Fruit fly (Drosophila melanogaster): ENCODE data around the gene GatA.
A peak's percentile ranks its signal among the peaks of the same experiment; 100 is the strongest.

The GatA gene

DNA sequence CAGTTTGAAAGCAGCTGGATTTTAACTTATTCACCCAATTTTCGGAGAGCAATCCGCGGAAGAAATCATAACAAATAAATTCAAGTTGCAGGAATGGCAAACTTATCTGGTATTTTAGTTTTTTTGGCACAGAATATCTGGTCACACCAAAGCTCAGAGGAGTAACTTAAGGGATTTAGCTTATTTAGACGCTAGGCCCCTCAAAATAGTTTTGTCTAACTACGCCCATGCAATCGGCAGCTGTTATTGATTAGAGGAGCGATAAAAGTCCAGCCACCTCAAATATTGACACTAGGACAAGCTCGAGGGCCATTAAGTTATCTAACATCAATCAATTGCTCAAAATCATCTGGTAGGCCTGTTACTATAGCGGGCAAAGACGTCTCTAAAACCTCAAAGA, at the start of gene GatA, which contains the start of gene P5cr (continued):
- peak; percentile 92 for TF ChIP-seq HLH54F (GFP tag; optimal IDR thresholded peaks at IDR 0.05)
- peak; percentile 80 for TF ChIP-seq CG7839 (tag; optimal IDR thresholded peaks at IDR 0.05)
- peak; percentile 72 for TF ChIP-seq CG1602 (GFP tag; optimal IDR thresholded peaks at IDR 0.05)
- peak; percentile 71 for TF ChIP-seq CG7372 (GFP tag; IDR thresholded peaks at IDR 0.05)
- TF ChIP-seq croc (GFP tag; conservative IDR thresholded peaks at IDR 0.05) = no peak
- TF ChIP-seq mirr (GFP tag; optimal IDR thresholded peaks at IDR 0.05) = peak; percentile 87
- peak; percentile 71 for TF ChIP-seq HHEX (GFP tag; optimal IDR thresholded peaks at IDR 0.05)
- TF ChIP-seq CG1603 (tag; optimal IDR thresholded peaks at IDR 0.05) = peak; percentile 79
- peak; percentile 46; the same call in 1 of the 2 replicates for TF ChIP-seq Nf-YA (GFP tag; IDR thresholded peaks at IDR 0.05)
- TF ChIP-seq kah (GFP tag; optimal IDR thresholded peaks at IDR 0.05) = no peak
- peak; percentile 76 for TF ChIP-seq CG17359 (tag; optimal IDR thresholded peaks at IDR 0.05)
- peak; percentile 84 for TF ChIP-seq CG2889 (GFP tag; IDR thresholded peaks at IDR 0.05)
- no peak for TF ChIP-seq dan (GFP tag; IDR thresholded peaks at IDR 0.05)
- no peak for TF ChIP-seq ac (GFP tag; optimal IDR thresholded peaks at IDR 0.05)
- TF ChIP-seq CG8281 (tag; optimal IDR thresholded peaks at IDR 0.05) = peak; percentile 61
- TF ChIP-seq CG15011 (GFP tag; optimal IDR thresholded peaks at IDR 0.05) = no peak
- peak; percentile 3 for TF ChIP-seq CG12104 (GFP tag; optimal IDR thresholded peaks at IDR 0.05)
- TF ChIP-seq CG4730 (GFP tag; IDR thresholded peaks at IDR 0.05) = peak; percentile 61
- TF ChIP-seq Dref (GFP tag; IDR thresholded peaks at IDR 0.05) = peak; percentile 47
- TF ChIP-seq MBD-R2 (GFP tag; IDR thresholded peaks at IDR 0.05) = peak; percentile 92
- TF ChIP-seq Blimp-1 (GFP tag; optimal IDR thresholded peaks at IDR 0.05) = no peak
- TF ChIP-seq ATbp (GFP tag; optimal IDR thresholded peaks at IDR 0.05) = peak; percentile 58
- TF ChIP-seq Doc2 (GFP tag; IDR thresholded peaks at IDR 0.05) = no peak
- peak; percentile 86 for TF ChIP-seq CG10366 (GFP tag; IDR thresholded peaks at IDR 0.05)
- TF ChIP-seq D19A (tag; optimal IDR thresholded peaks at IDR 0.05) = no peak
- no peak for TF ChIP-seq CG14965 (GFP tag; optimal IDR thresholded peaks at IDR 0.05; ENCODE audit: borderline replicate concordance)
- TF ChIP-seq Side (GFP tag; optimal IDR thresholded peaks at IDR 0.05) = peak; percentile 79
- TF ChIP-seq CG4820 (GFP tag; optimal IDR thresholded peaks at IDR 0.05) = peak; percentile 47
- peak; percentile 83 for TF ChIP-seq CG13296 (GFP tag; optimal IDR thresholded peaks at IDR 0.05)
- no peak for TF ChIP-seq hb (GFP tag; IDR thresholded peaks at IDR 0.05; ENCODE audit: partially characterized antibody)
- TF ChIP-seq crp (GFP tag; optimal IDR thresholded peaks at IDR 0.05) = peak in 1 of 2 experiments; percentile 78
- no peak for TF ChIP-seq CG10565 (GFP tag; optimal IDR thresholded peaks at IDR 0.05)
- TF ChIP-seq tna (GFP tag; IDR thresholded peaks at IDR 0.05; ENCODE audit: partially characterized antibody) = no peak
- no peak for TF ChIP-seq CG5180 (GFP tag; optimal IDR thresholded peaks at IDR 0.05)
- peak; percentile 69 for TF ChIP-seq E2f1 (GFP tag; IDR thresholded peaks at IDR 0.05)
- peak; percentile 53; the same call in 1 of the 2 replicates for TF ChIP-seq CG1024 (GFP tag; IDR thresholded peaks at IDR 0.05)
- peak; percentile 28; the same call in 1 of the 2 replicates for TF ChIP-seq esg (GFP tag; conservative IDR thresholded peaks at IDR 0.05)
- no peak for TF ChIP-seq prd (optimal IDR thresholded peaks at IDR 0.05)
- peak; percentile 84 for TF ChIP-seq prd (GFP tag; IDR thresholded peaks at IDR 0.05)
- TF ChIP-seq H2.0 (GFP tag; IDR thresholded peaks at IDR 0.05) = peak; percentile 81
- TF ChIP-seq CG10959 (GFP tag; IDR thresholded peaks at IDR 0.05) = no peak
- peak; percentile 75 for TF ChIP-seq CG12744 (GFP tag; optimal IDR thresholded peaks at IDR 0.05)
- TF ChIP-seq CG11723 (GFP tag; optimal IDR thresholded peaks at IDR 0.05) = peak; percentile 57
- peak; percentile 90 for TF ChIP-seq CG12659 (GFP tag; optimal IDR thresholded peaks at IDR 0.05)
- TF ChIP-seq wek (GFP tag; optimal IDR thresholded peaks at IDR 0.05) = peak; percentile 72
- peak; percentile 74 for TF ChIP-seq pzg (GFP tag; optimal IDR thresholded peaks at IDR 0.05)
- TF ChIP-seq gsb-n (tag; optimal IDR thresholded peaks at IDR 0.05) = no peak
- no peak for TF ChIP-seq usp (GFP tag; optimal IDR thresholded peaks at IDR 0.05)
- no peak for TF ChIP-seq Trl (optimal IDR thresholded peaks at IDR 0.05)
- peak; percentile 81 for TF ChIP-seq Trl (GFP tag; optimal IDR thresholded peaks at IDR 0.05)
- TF ChIP-seq ERR (GFP tag; optimal IDR thresholded peaks at IDR 0.05) = peak; percentile 75
